Fruit fly (Drosophila melanogaster): ENCODE data around the gene Adi1.

Gene Adi1

dm6 chr3L:10643228-10643627 lies 19.9 kb upstream of the Adi1 start, which contains the start of gene CG14153:
TSS of gene CG14153 (plus strand) at chr3L:10643528.
- no peak for TF ChIP-seq eg (GFP tag; IDR thresholded peaks at IDR 0.05)
- no peak for TF ChIP-seq Sox14 (GFP tag; optimal IDR thresholded peaks at IDR 0.05)
- no peak for TF ChIP-seq CG6163 (GFP tag; IDR thresholded peaks at IDR 0.05)
- TF ChIP-seq CG11762 (GFP tag; optimal IDR thresholded peaks at IDR 0.05; ENCODE audit: insufficient read depth), result no peak
- no peak for TF ChIP-seq CG15336 (GFP tag; IDR thresholded peaks at IDR 0.05)
- TF ChIP-seq CG10669 (GFP tag; optimal IDR thresholded peaks at IDR 0.05), result no peak
- no peak for TF ChIP-seq Hr4 (GFP tag; optimal IDR thresholded peaks at IDR 0.05)
- no peak for TF ChIP-seq CG8632 (GFP tag; optimal IDR thresholded peaks at IDR 0.05)
- TF ChIP-seq esn (GFP tag; optimal IDR thresholded peaks at IDR 0.05), result no peak
- TF ChIP-seq CG8119 (GFP tag; IDR thresholded peaks at IDR 0.05), result no peak
- no peak for TF ChIP-seq svp (GFP tag)
- no peak for TF ChIP-seq Sox15 (GFP tag; optimal IDR thresholded peaks at IDR 0.05)
- TF ChIP-seq Sox102F (GFP tag; optimal IDR thresholded peaks at IDR 0.05), result no peak
- no peak for TF ChIP-seq CG7368 (GFP tag; optimal IDR thresholded peaks at IDR 0.05)
- TF ChIP-seq CG8319 (GFP tag; optimal IDR thresholded peaks at IDR 0.05), result no peak
- TF ChIP-seq acj6 (GFP tag; optimal IDR thresholded peaks at IDR 0.05), result no peak
- no peak for TF ChIP-seq ss (GFP tag; optimal IDR thresholded peaks at IDR 0.05)

dm6 chr3L:10645965-10646364 lies 17.2 kb upstream of the Adi1 start:
- TF ChIP-seq Eip78C (GFP tag), result peak; percentile 21
- TF ChIP-seq CG6854 (GFP tag; optimal IDR thresholded peaks at IDR 0.05), result no peak
- TF ChIP-seq eg (GFP tag; IDR thresholded peaks at IDR 0.05), result 0 out of 3 replicates have a peak, but pooled peaks have one; percentile 27
- no peak for TF ChIP-seq salr (GFP tag; optimal IDR thresholded peaks at IDR 0.05)
- peak in 1 of 2 experiments; percentile 80 for TF ChIP-seq ss (GFP tag; optimal IDR thresholded peaks at IDR 0.05)

dm6 chr3L:10647158-10647557 lies 16.0 kb upstream of the Adi1 start:
- TF ChIP-seq CG11902 (GFP tag; optimal IDR thresholded peaks at IDR 0.05) (no peak), eg (GFP tag; IDR thresholded peaks at IDR 0.05) (0 out of 3 replicates have a peak, but pooled peaks have one; percentile 14), Sox15 (GFP tag; optimal IDR thresholded peaks at IDR 0.05) (no peak), CG6854 (GFP tag; optimal IDR thresholded peaks at IDR 0.05) (no peak), CG15336 (GFP tag; IDR thresholded peaks at IDR 0.05) (peak; percentile 54), dsx (GFP tag; optimal IDR thresholded peaks at IDR 0.05; ENCODE audit: poor library complexity, severe bottlenecking) (no peak), CG32006 (GFP tag; optimal IDR thresholded peaks at IDR 0.05) (peak; percentile 14), ss (GFP tag; optimal IDR thresholded peaks at IDR 0.05) (no peak), CG6276 (GFP tag; optimal IDR thresholded peaks at IDR 0.05) (no peak), CG8319 (GFP tag; optimal IDR thresholded peaks at IDR 0.05) (no peak), salr (GFP tag; optimal IDR thresholded peaks at IDR 0.05) (no peak), CG8119 (GFP tag; IDR thresholded peaks at IDR 0.05) (peak; percentile 58; the same call in 2 of the 3 replicates), fkh (GFP tag; optimal IDR thresholded peaks at IDR 0.05) (no peak), CG6808 (GFP tag; optimal IDR thresholded peaks at IDR 0.05) (no peak), Ets21C (GFP tag; optimal IDR thresholded peaks at IDR 0.05) (no peak), Hr38 (GFP tag; optimal IDR thresholded peaks at IDR 0.05) (no peak), CG9139 (GFP tag; optimal IDR thresholded peaks at IDR 0.05) (no peak), Eip78C (GFP tag) (peak; percentile 27), Smox (GFP tag; optimal IDR thresholded peaks at IDR 0.05) (no peak), CG1621 (tag; optimal IDR thresholded peaks at IDR 0.05) (no peak), Blimp-1 (GFP tag; optimal IDR thresholded peaks at IDR 0.05) (no peak)

- TF ChIP-seq Hr39 (GFP tag; optimal IDR thresholded peaks at IDR 0.05) (peak; percentile 22), Eip93F (GFP tag; optimal IDR thresholded peaks at IDR 0.05) (no peak), CG11762 (GFP tag; optimal IDR thresholded peaks at IDR 0.05; ENCODE audit: insufficient read depth) (no peak), Hr38 (GFP tag; optimal IDR thresholded peaks at IDR 0.05) (no peak), CG6808 (GFP tag; optimal IDR thresholded peaks at IDR 0.05) (no peak), CG34406 (GFP tag; optimal IDR thresholded peaks at IDR 0.05) (no peak), CG10631 (GFP tag; optimal IDR thresholded peaks at IDR 0.05) (peak; percentile 9), ss (GFP tag; optimal IDR thresholded peaks at IDR 0.05) (peak in 1 of 2 experiments; percentile 11), esn (GFP tag; optimal IDR thresholded peaks at IDR 0.05) (no peak), CG10669 (GFP tag; optimal IDR thresholded peaks at IDR 0.05) (peak; percentile 22), fkh (GFP tag; optimal IDR thresholded peaks at IDR 0.05) (no peak), CG4318 (GFP tag; optimal IDR thresholded peaks at IDR 0.05) (no peak), Sox102F (GFP tag; optimal IDR thresholded peaks at IDR 0.05) (no peak), acj6 (GFP tag; optimal IDR thresholded peaks at IDR 0.05) (peak; percentile 44), dsx (GFP tag; optimal IDR thresholded peaks at IDR 0.05; ENCODE audit: poor library complexity, severe bottlenecking) (peak; percentile 48), CG7368 (GFP tag; optimal IDR thresholded peaks at IDR 0.05) (no peak), svp (GFP tag) (no peak), CG32006 (GFP tag; optimal IDR thresholded peaks at IDR 0.05) (peak; percentile 50), Gug (GFP tag; IDR thresholded peaks at IDR 0.05) (peak; percentile 57), Sox15 (GFP tag; optimal IDR thresholded peaks at IDR 0.05) (no peak), CG6792 (GFP tag; optimal IDR thresholded peaks at IDR 0.05) (peak; percentile 5), CG8119 (GFP tag; IDR thresholded peaks at IDR 0.05) (peak; percentile 69), net (GFP tag; optimal IDR thresholded peaks at IDR 0.05) (peak; percentile 31), CG6163 (GFP tag; IDR thresholded peaks at IDR 0.05) (peak; percentile 71; the same call in 2 of the 3 replicates), CG8632 (GFP tag; optimal IDR thresholded peaks at IDR 0.05) (peak; percentile 7), CG16779 (tag; optimal IDR thresholded peaks at IDR 0.05) (no peak), Ets21C (GFP tag; optimal IDR thresholded peaks at IDR 0.05) (no peak), Ets96B (tag; optimal IDR thresholded peaks at IDR 0.05) (no peak)
These were observed 14.7 kb upstream of the Adi1 start for dm6 chr3L:10648431-10648830.
